Fruit fly (Drosophila melanogaster) whole organism, embryonic: ENCODE data around the gene jim.
A peak's percentile ranks its signal among the peaks of the same experiment; 100 is the strongest.

Experiments used
- Adf1 ChIP-seq: fragments of 200-800 bp; sonication (Bioruptor generic); IDR thresholded peaks from 2 replicates; pipeline ENCODE4 v1.3.6; 2022; ENCODE audit warnings: missing biosample characterization, missing genetic modification characterization
- Bgb ChIP-seq: fragments of 200-800 bp; sonication (Bioruptor generic); IDR thresholded peaks from 2 replicates; pipeline ENCODE4 v1.3.6; 2022; ENCODE audit warnings: missing biosample characterization, missing genetic modification characterization; ENCODE audit not compliant: partially characterized antibody
- CG10209 ChIP-seq: fragments of 200-800 bp; sonication (Bioruptor generic); optimal IDR thresholded peaks from 3 replicates; lab custom pipeline; 2017; ENCODE audit warnings: missing biosample characterization, mild to moderate bottlenecking, missing genetic modification characterization, missing genetic modification reagents
- CG10543 ChIP-seq: fragments of 200-800 bp; sonication (Bioruptor generic); optimal IDR thresholded peaks from 3 replicates; lab custom pipeline; 2017; ENCODE audit warnings: missing biosample characterization, mild to moderate bottlenecking, missing genetic modification characterization, moderate library complexity
- CG12236 ChIP-seq: fragments of 200-800 bp; sonication (Bioruptor generic); optimal IDR thresholded peaks from 2 replicates; lab custom pipeline; 2016; ENCODE audit warnings: missing biosample characterization, missing genetic modification characterization
- CG1233 ChIP-seq: fragments of 200-800 bp; sonication (Bioruptor generic); optimal IDR thresholded peaks from 4 replicates; lab custom pipeline; 2018; ENCODE audit warnings: missing biosample characterization, mild to moderate bottlenecking, missing genetic modification characterization
- CG15514 ChIP-seq: fragments of 200-800 bp; sonication (Bioruptor generic); optimal IDR thresholded peaks from 3 replicates; lab custom pipeline; 2017; ENCODE audit warnings: missing biosample characterization, missing genetic modification characterization, mild to moderate bottlenecking, moderate library complexity, missing genetic modification reagents
- CG17568 ChIP-seq: fragments of 200-800 bp; sonication (Bioruptor generic); optimal IDR thresholded peaks from 2 replicates; lab custom pipeline; 2018; ENCODE audit warnings: missing biosample characterization, mild to moderate bottlenecking, missing genetic modification characterization, moderate library complexity
- CG2889 ChIP-seq: fragments of 200-800 bp; sonication (Bioruptor generic); IDR thresholded peaks from 3 replicates; pipeline ENCODE4 v1.3.6; 2022; ENCODE audit warnings: missing biosample characterization, missing genetic modification characterization
- CG34422 ChIP-seq: fragments of 200-800 bp; sonication (Bioruptor generic); IDR thresholded peaks from 3 replicates; pipeline ENCODE4 v1.3.6; 2022; ENCODE audit warnings: missing biosample characterization, missing genetic modification characterization
- CG6765 ChIP-seq: fragments of 200-800 bp; sonication (Bioruptor generic); optimal IDR thresholded peaks from 3 replicates; lab custom pipeline; 2017; ENCODE audit warnings: missing biosample characterization, mild to moderate bottlenecking, missing genetic modification characterization
- CG7839 ChIP-seq: fragments of 200-800 bp; sonication (Bioruptor generic); optimal IDR thresholded peaks from 3 replicates; lab custom pipeline; 2018; ENCODE audit warnings: missing biosample characterization, mild to moderate bottlenecking, missing genetic modification characterization, moderate library complexity
- CoRest ChIP-seq: fragments of 200-800 bp; sonication (Bioruptor generic); optimal IDR thresholded peaks from 3 replicates; lab custom pipeline; 2018; ENCODE audit warnings: missing biosample characterization, mild to moderate bottlenecking, missing genetic modification characterization, moderate library complexity
- Deaf1 ChIP-seq: fragments of 200-800 bp; optimal IDR thresholded peaks from 3 replicates; lab custom pipeline; 2019; ENCODE audit warnings: missing biosample characterization, mild to moderate bottlenecking, missing genetic modification characterization, moderate library complexity
- Dip3 ChIP-seq: fragments of 200-800 bp; sonication (Bioruptor generic); optimal IDR thresholded peaks from 3 replicates; lab custom pipeline; 2016; ENCODE audit warnings: missing biosample characterization, missing genetic modification characterization
- Eip74EF ChIP-seq, 2 experiments: fragments of 200-800 bp in 1 of 2; fragments of >200 bp in 1 of 2; sonication (Bioruptor generic) in 1 of 2; optimal IDR thresholded peaks; 2 replicates each; lab custom pipeline; 2017 to 2019; ENCODE audit warnings: missing biosample characterization in 2 of 2, missing genetic modification characterization in 2 of 2, mild to moderate bottlenecking in 1 of 2, moderate library complexity in 1 of 2
- Ets65A ChIP-seq: fragments of 200-800 bp; sonication (Bioruptor generic); peaks from one replicate; lab custom pipeline; 2016; ENCODE audit warnings: missing biosample characterization, missing genetic modification characterization
- HLH4C ChIP-seq: fragments of 200-800 bp; sonication (Bioruptor generic); IDR thresholded peaks from 3 replicates; pipeline ENCODE4 v1.3.6; 2022; ENCODE audit warnings: missing biosample characterization, missing genetic modification characterization; ENCODE audit not compliant: partially characterized antibody
- Hr78 ChIP-seq, 2 experiments: fragments of 200-800 bp in 1 of 2; fragments of >200 bp in 1 of 2; sonication (Bioruptor generic) in 1 of 2; optimal IDR thresholded peaks; 2 replicates each; lab custom pipeline; 2017 to 2019; ENCODE audit warnings: missing biosample characterization in 2 of 2, missing genetic modification characterization in 2 of 2, mild to moderate bottlenecking in 1 of 2, moderate library complexity in 1 of 2
- Med ChIP-seq: fragments of 200-800 bp; sonication (Bioruptor generic); peaks from one replicate; lab custom pipeline; 2016; ENCODE audit warnings: missing biosample characterization, missing genetic modification characterization, mild to moderate bottlenecking, inconsistent platforms, moderate library complexity
- Pdp1 ChIP-seq, 2 experiments: fragments of 200-800 bp; sonication (Bioruptor generic); optimal IDR thresholded peaks; 3 replicates each; lab custom pipeline; 2016; ENCODE audit warnings: missing biosample characterization in 2 of 2, missing genetic modification characterization in 2 of 2, mild to moderate bottlenecking in 1 of 2, moderate library complexity in 1 of 2
- ac ChIP-seq: fragments of 200-800 bp; sonication (Bioruptor generic); optimal IDR thresholded peaks from 3 replicates; lab custom pipeline; 2017; ENCODE audit warnings: missing biosample characterization, mild to moderate bottlenecking, missing genetic modification characterization
- amos ChIP-seq: fragments of 200-800 bp; sonication (Bioruptor generic); IDR thresholded peaks from 2 replicates; pipeline ENCODE4 v1.3.6; 2022; ENCODE audit warnings: missing biosample characterization, missing genetic modification characterization; ENCODE audit not compliant: partially characterized antibody
- btn ChIP-seq: fragments of 200-800 bp; sonication (Bioruptor generic); optimal IDR thresholded peaks from 2 replicates; lab custom pipeline; 2016; ENCODE audit warnings: missing biosample characterization, missing genetic modification characterization
- ci ChIP-seq: fragments of 200-800 bp; sonication (Bioruptor generic); IDR thresholded peaks from 3 replicates; pipeline ENCODE4 v1.3.6; 2022; ENCODE audit warnings: missing biosample characterization, missing genetic modification characterization
- danr ChIP-seq: fragments of 200-800 bp; sonication (Bioruptor generic); IDR thresholded peaks from 2 replicates; pipeline ENCODE4 v1.3.6; 2022; ENCODE audit warnings: missing biosample characterization, missing genetic modification characterization
- dysf ChIP-seq: fragments of 200-800 bp; sonication (Bioruptor generic); IDR thresholded peaks from 3 replicates; pipeline ENCODE4 v1.3.6; 2022; ENCODE audit warnings: missing biosample characterization, missing genetic modification characterization
- esg ChIP-seq: fragments of 200-800 bp; sonication (Bioruptor generic); conservative IDR thresholded peaks from 2 replicates; pipeline ENCODE4 v1.3.6; 2022; ENCODE audit warnings: missing biosample characterization, missing genetic modification characterization
- exex ChIP-seq: fragments of 200-800 bp; sonication (Bioruptor generic); optimal IDR thresholded peaks from 4 replicates; lab custom pipeline; 2018; ENCODE audit warnings: missing biosample characterization, mild to moderate bottlenecking, missing genetic modification characterization, moderate library complexity
- fd64A ChIP-seq: fragments of 200-800 bp; sonication (Bioruptor generic); optimal IDR thresholded peaks from 3 replicates; lab custom pipeline; 2018; ENCODE audit warnings: missing biosample characterization, mild to moderate bottlenecking, missing genetic modification characterization
- gsb ChIP-seq: fragments of 200-800 bp; sonication (Bioruptor generic); IDR thresholded peaks from 2 replicates; pipeline ENCODE4 v1.3.6; 2022; ENCODE audit warnings: missing biosample characterization, missing genetic modification characterization
- nau ChIP-seq: fragments of 200-800 bp; sonication (Bioruptor generic); optimal IDR thresholded peaks from 3 replicates; lab custom pipeline; 2017; ENCODE audit warnings: missing biosample characterization, mild to moderate bottlenecking, missing genetic modification characterization, missing genetic modification reagents
- oc ChIP-seq: fragments of 200-800 bp; sonication (Bioruptor generic); optimal IDR thresholded peaks from 2 replicates; lab custom pipeline; 2018; ENCODE audit warnings: missing biosample characterization, mild to moderate bottlenecking, missing genetic modification characterization, moderate library complexity
- phol ChIP-seq: fragments of 200-800 bp; sonication (Bioruptor generic); optimal IDR thresholded peaks from 3 replicates; lab custom pipeline; 2018; ENCODE audit warnings: missing biosample characterization, mild to moderate bottlenecking, missing genetic modification characterization, moderate library complexity
- pros ChIP-seq: fragments of 200-800 bp; sonication (Bioruptor generic); optimal IDR thresholded peaks from 3 replicates; lab custom pipeline; 2019; ENCODE audit warnings: missing biosample characterization, mild to moderate bottlenecking, missing genetic modification characterization, moderate library complexity
- pzg ChIP-seq: fragments of 200-800 bp; sonication (Bioruptor generic); optimal IDR thresholded peaks from 3 replicates; lab custom pipeline; 2018; ENCODE audit warnings: missing biosample characterization, mild to moderate bottlenecking, missing genetic modification characterization, moderate library complexity
- sc ChIP-seq, 3 experiments: fragments of >200 bp in 2 of 3; fragments of 200-800 bp in 1 of 3; sonication (Bioruptor generic) in 1 of 3; optimal IDR thresholded peaks; 2 replicates in 2 of 3; 3 replicates in 1 of 3; lab custom pipeline; 2017; ENCODE audit warnings: mild to moderate bottlenecking in 1 of 3, missing biosample characterization in 1 of 3, missing genetic modification characterization in 1 of 3, missing genetic modification reagents in 1 of 3
- sd ChIP-seq: fragments of 200-800 bp; sonication (Bioruptor generic); optimal IDR thresholded peaks from 3 replicates; lab custom pipeline; 2018; ENCODE audit warnings: missing biosample characterization, mild to moderate bottlenecking, missing genetic modification characterization, moderate library complexity
- sens ChIP-seq: fragments of 200-800 bp; sonication (Bioruptor generic); peaks from one replicate; lab custom pipeline; 2016; ENCODE audit warnings: missing biosample characterization, missing genetic modification characterization
- seq ChIP-seq: fragments of 200-800 bp; sonication (Bioruptor generic); IDR thresholded peaks from 2 replicates; pipeline ENCODE4 v1.3.6; 2022; ENCODE audit warnings: missing biosample characterization, missing genetic modification characterization
- sisA ChIP-seq: fragments of 200-800 bp; sonication (Bioruptor generic); IDR thresholded peaks from 2 replicates; pipeline ENCODE4 v1.3.6; 2022; ENCODE audit warnings: missing biosample characterization, missing genetic modification characterization
- tll ChIP-seq, 2 experiments: fragments of 200-800 bp in 1 of 2; fragments of >200 bp in 1 of 2; sonication (Bioruptor generic) in 1 of 2; optimal IDR thresholded peaks; 2 replicates each; lab custom pipeline; 2017 to 2019; ENCODE audit warnings: missing biosample characterization in 2 of 2, missing genetic modification characterization in 2 of 2, mild to moderate bottlenecking in 1 of 2, moderate library complexity in 1 of 2
- unc-4 ChIP-seq: fragments of 200-800 bp; sonication (Bioruptor generic); IDR thresholded peaks from 2 replicates; pipeline ENCODE4 v1.3.6; 2022; ENCODE audit warnings: missing biosample characterization, missing genetic modification characterization; ENCODE audit not compliant: partially characterized antibody
- wdn ChIP-seq: fragments of 200-800 bp; sonication (Bioruptor generic); IDR thresholded peaks from 2 replicates; pipeline ENCODE4 v1.3.6; 2022; ENCODE audit warnings: missing biosample characterization, missing genetic modification characterization

jim gene

dm6 chr3L:22865061-22865418 is 30.0 kb upstream of the jim start (continued):
- TF ChIP-seq oc (tag; lab: Kevin White, UChicago) (peak; percentile 71), Hr78 (GFP tag; optimal IDR thresholded peaks at IDR 0.05; lab: Kevin White, UChicago) (peak in 1 of 2 experiments; percentile 16)

dm6 chr3L:22864254-22865060 is 29.5 kb upstream of the jim start, which contains the start of gene CG33170:
Gene CG33170, plus strand, starts transcription at chr3L:22864600.
- peak; percentile 31 for TF ChIP-seq pros (GFP tag; lab: Kevin White, UChicago)
- TF ChIP-seq sens (GFP tag; lab: Kevin White, UChicago): peak; percentile 80
- TF ChIP-seq sc (optimal IDR thresholded peaks at IDR 0.05; lab: Kevin White, UChicago): no peak
- peak; percentile 22 for TF ChIP-seq sc (GFP tag; optimal IDR thresholded peaks at IDR 0.05; lab: Kevin White, UChicago)
- TF ChIP-seq HLH4C (GFP tag; lab: Robert Waterston, UW): 0 out of 3 replicates have a peak, but pooled peaks have one; percentile 36
- TF ChIP-seq CG7839: no peak
- peak; percentile 12 for TF ChIP-seq CG6765 (GFP tag; lab: Kevin White, UChicago)
- peak; percentile 93 for TF ChIP-seq Deaf1 (tag; lab: Kevin White, UChicago)
- TF ChIP-seq CG17568 (GFP tag; lab: Kevin White, UChicago): no peak
- TF ChIP-seq CG1233 (GFP tag; lab: Kevin White, UChicago): peak; percentile 9
- TF ChIP-seq ci (GFP tag; lab: Robert Waterston, UW): 0 out of 3 replicates have a peak, but pooled peaks have one; percentile 68
- TF ChIP-seq CG10209 (GFP tag; lab: Kevin White, UChicago): no peak
- peak; percentile 12 for TF ChIP-seq pzg (GFP tag; lab: Kevin White, UChicago)
- TF ChIP-seq wdn: no peak
- TF ChIP-seq nau (GFP tag; lab: Kevin White, UChicago): peak; percentile 8
- TF ChIP-seq esg: no peak
- TF ChIP-seq seq: peak; percentile 41; the same call in 1 of the 2 replicates
- TF ChIP-seq sisA: no peak
- TF ChIP-seq tll (GFP tag; optimal IDR thresholded peaks at IDR 0.05; lab: Kevin White, UChicago): no peak
- 0 out of 2 replicates have a peak, but pooled peaks have one; percentile 10 for TF ChIP-seq unc-4 (GFP tag; lab: Robert Waterston, UW)
- TF ChIP-seq Dip3 (GFP tag; lab: Kevin White, UChicago): peak; percentile 1
- no peak; the same call in 1 of the 2 replicates for TF ChIP-seq amos (GFP tag; lab: Robert Waterston, UW)
- peak; percentile 82 for TF ChIP-seq Ets65A
- TF ChIP-seq fd64A (GFP tag; lab: Kevin White, UChicago): no peak
- peak in 1 of 2 experiments; percentile 98 for TF ChIP-seq Pdp1 (GFP tag; optimal IDR thresholded peaks at IDR 0.05; lab: Kevin White, UChicago)
- peak; percentile 15 for TF ChIP-seq exex (tag; lab: Kevin White, UChicago)
- peak; percentile 53 for TF ChIP-seq CG10543 (GFP tag; lab: Kevin White, UChicago)
- TF ChIP-seq Adf1 (GFP tag; lab: Robert Waterston, UW): peak; percentile 46; the same call in 1 of the 2 replicates
- TF ChIP-seq Bgb (GFP tag; lab: Robert Waterston, UW): peak; percentile 42; the same call in 1 of the 2 replicates
- TF ChIP-seq dysf (GFP tag; lab: Robert Waterston, UW): peak; percentile 31; the same call in 1 of the 3 replicates
- TF ChIP-seq Eip74EF (GFP tag; optimal IDR thresholded peaks at IDR 0.05; lab: Kevin White, UChicago): no peak
- 0 out of 3 replicates have a peak, but pooled peaks have one; percentile 32 for TF ChIP-seq CG34422 (GFP tag; lab: Robert Waterston, UW)
- TF ChIP-seq ac (GFP tag; lab: Kevin White, UChicago): no peak
- peak; percentile 84 for TF ChIP-seq Med
- peak; percentile 9 for TF ChIP-seq phol
- TF ChIP-seq CG12236 (GFP tag; lab: Kevin White, UChicago): no peak
- TF ChIP-seq danr (GFP tag; lab: Robert Waterston, UW): no peak
- TF ChIP-seq CoRest (tag; lab: Kevin White, UChicago): no peak
- TF ChIP-seq CG15514 (GFP tag; lab: Kevin White, UChicago): peak; percentile 45
- TF ChIP-seq btn: no peak
- TF ChIP-seq CG2889 (GFP tag; lab: Robert Waterston, UW): no peak
- peak; percentile 66 for TF ChIP-seq sd
- no peak for TF ChIP-seq gsb
